Worm (Caenorhabditis elegans): ENCODE measurements around the gene M57.2.

The M57.2 gene

DNA sequence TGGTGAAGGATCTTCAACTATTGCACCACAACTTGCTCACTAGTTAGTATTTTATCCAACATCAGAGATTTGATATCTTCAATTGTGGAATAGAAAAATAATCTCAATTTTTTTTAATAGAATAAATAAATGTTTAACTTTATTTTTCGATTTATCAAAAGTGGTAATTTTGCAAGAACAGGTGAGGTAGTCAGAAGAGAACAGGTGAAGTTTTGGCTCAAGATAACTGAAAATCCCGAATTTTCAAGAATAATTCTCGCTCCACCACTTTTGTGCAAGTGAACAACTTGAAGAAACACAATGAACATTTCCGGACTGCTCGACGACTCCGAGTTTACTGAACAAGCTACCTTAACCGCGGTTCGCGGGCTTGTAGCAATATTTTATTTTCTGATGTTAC, 35.7 kb upstream of the M57.2 start, which contains the start of gene srz-78:
TSS of gene srz-78 (plus strand) at position 301 of the 400 bp plus-strand sequence.
- TF ChIP-seq sdc-2 (tag; optimal IDR thresholded peaks at IDR 0.05) (no peak), ceh-19 (GFP tag; optimal IDR thresholded peaks at IDR 0.05) (no peak), tbx-7 (tag; optimal IDR thresholded peaks at IDR 0.05) (no peak), Y22D7AL.16 (tag; optimal IDR thresholded peaks at IDR 0.05) (no peak), mec-3 (tag; optimal IDR thresholded peaks at IDR 0.05; ENCODE audit: borderline replicate concordance) (no peak), eyg-1 (tag; optimal IDR thresholded peaks at IDR 0.05) (no peak), madf-2 (tag; optimal IDR thresholded peaks at IDR 0.05) (no peak), tbx-2 (tag; optimal IDR thresholded peaks at IDR 0.05) (no peak), zip-5 (tag; optimal IDR thresholded peaks at IDR 0.05) (no peak), hlh-6 (tag; optimal IDR thresholded peaks at IDR 0.05) (no peak), ceh-31 (tag; optimal IDR thresholded peaks at IDR 0.05) (no peak), pha-2 (tag; optimal IDR thresholded peaks at IDR 0.05) (no peak), sox-4 (tag; optimal IDR thresholded peaks at IDR 0.05) (no peak), odd-2 (tag; optimal IDR thresholded peaks at IDR 0.05) (no peak)

- no peak for TF ChIP-seq F13H6.1 (tag; optimal IDR thresholded peaks at IDR 0.05)
- no peak for TF ChIP-seq lim-6 (tag; optimal IDR thresholded peaks at IDR 0.05)
- TF ChIP-seq C38D4.7 (GFP tag; optimal IDR thresholded peaks at IDR 0.05): no peak
- TF ChIP-seq gmeb-2 (tag; optimal IDR thresholded peaks at IDR 0.05): no peak
- TF ChIP-seq elt-2 (tag; optimal IDR thresholded peaks at IDR 0.05): no peak
- TF ChIP-seq ttx-3 (tag; optimal IDR thresholded peaks at IDR 0.05): no peak
- TF ChIP-seq ceh-31 (tag; optimal IDR thresholded peaks at IDR 0.05): no peak
- no peak for TF ChIP-seq npax-4 (tag; optimal IDR thresholded peaks at IDR 0.05)
- no peak for TF ChIP-seq ceh-24 (tag; optimal IDR thresholded peaks at IDR 0.05)
- no peak for TF ChIP-seq unc-42 (tag; optimal IDR thresholded peaks at IDR 0.05)
- TF ChIP-seq nhr-11 (tag; optimal IDR thresholded peaks at IDR 0.05): no peak
- TF ChIP-seq eyg-1 (tag; optimal IDR thresholded peaks at IDR 0.05): no peak
- no peak for TF ChIP-seq ahr-1 (tag; optimal IDR thresholded peaks at IDR 0.05)
- no peak for TF ChIP-seq tbx-7 (tag; optimal IDR thresholded peaks at IDR 0.05)
Measured at ce11 chrIV:3493310-3493709, 33.8 kb upstream of the M57.2 start, which contains the start of gene srz-79. Gene srz-79, plus strand, starts transcription at chrIV:3493610.

ce11 chrIV:3496358-3496757, 30.8 kb upstream of the M57.2 start, which contains the start of gene C09G12.17:
Gene C09G12.17, minus strand, starts transcription at chrIV:3496458.
- TF ChIP-seq pqm-1 (tag; optimal IDR thresholded peaks at IDR 0.05) (no peak), lim-6 (tag; optimal IDR thresholded peaks at IDR 0.05) (no peak), ceh-2 (tag; optimal IDR thresholded peaks at IDR 0.05) (no peak), tbx-2 (tag; optimal IDR thresholded peaks at IDR 0.05) (no peak), ref-2 (tag; optimal IDR thresholded peaks at IDR 0.05) (no peak), dve-1 (tag; optimal IDR thresholded peaks at IDR 0.05) (no peak)

ce11 chrIV:3497909-3498308, 29.2 kb upstream of the M57.2 start, which contains the start of gene ceh-53:
Gene ceh-53, plus strand, starts transcription at chrIV:3498209.
- TF ChIP-seq sox-2 (GFP tag; IDR thresholded peaks at IDR 0.05) (no peak), nhr-232 (tag; optimal IDR thresholded peaks at IDR 0.05) (no peak), unc-86 (tag; optimal IDR thresholded peaks at IDR 0.05) (no peak), ceh-2 (tag; optimal IDR thresholded peaks at IDR 0.05) (no peak), odd-2 (tag; optimal IDR thresholded peaks at IDR 0.05) (no peak), unc-55 (GFP tag; optimal IDR thresholded peaks at IDR 0.05) (no peak), hlh-8 (tag; optimal IDR thresholded peaks at IDR 0.05) (no peak), zip-5 (tag; optimal IDR thresholded peaks at IDR 0.05) (no peak), ceh-22 (tag; optimal IDR thresholded peaks at IDR 0.05) (no peak), syd-9 (tag; optimal IDR thresholded peaks at IDR 0.05) (no peak), hlh-15 (tag; optimal IDR thresholded peaks at IDR 0.05) (no peak), elt-2 (tag; optimal IDR thresholded peaks at IDR 0.05) (no peak), ceh-48 (tag; optimal IDR thresholded peaks at IDR 0.05) (no peak), K09A11.1 (tag; optimal IDR thresholded peaks at IDR 0.05; ENCODE audit: insufficient read depth) (no peak)

All from whole organism, late embryonic.